Worm (Caenorhabditis elegans) whole organism, late embryonic: ENCODE data around the gene ccf-1.

Source experiments
- ceh-31 ChIP-seq: sonication (generic microtip); optimal IDR thresholded peaks from 2 replicates; lab custom pipeline; 2016; ENCODE audit warnings: missing genetic modification characterization, missing compliant biosample characterization
- dmd-4 ChIP-seq: sonication (generic microtip); optimal IDR thresholded peaks from 2 replicates; lab custom pipeline; 2016; ENCODE audit warnings: borderline replicate concordance, missing genetic modification characterization, missing compliant biosample characterization
- pag-3 ChIP-seq: sonication (generic microtip); optimal IDR thresholded peaks from 2 replicates; lab custom pipeline; 2016; ENCODE audit warnings: missing compliant biosample characterization, missing genetic modification characterization, borderline replicate concordance
- unc-55 ChIP-seq: sonication (generic microtip); optimal IDR thresholded peaks from 2 replicates; lab custom pipeline; 2017; ENCODE audit warnings: missing biosample characterization, missing genetic modification reagents, missing genetic modification characterization
- zip-5 ChIP-seq: sonication (generic microtip); optimal IDR thresholded peaks from 2 replicates; lab custom pipeline; 2016; ENCODE audit warnings: missing genetic modification characterization, missing compliant biosample characterization

DNA sequence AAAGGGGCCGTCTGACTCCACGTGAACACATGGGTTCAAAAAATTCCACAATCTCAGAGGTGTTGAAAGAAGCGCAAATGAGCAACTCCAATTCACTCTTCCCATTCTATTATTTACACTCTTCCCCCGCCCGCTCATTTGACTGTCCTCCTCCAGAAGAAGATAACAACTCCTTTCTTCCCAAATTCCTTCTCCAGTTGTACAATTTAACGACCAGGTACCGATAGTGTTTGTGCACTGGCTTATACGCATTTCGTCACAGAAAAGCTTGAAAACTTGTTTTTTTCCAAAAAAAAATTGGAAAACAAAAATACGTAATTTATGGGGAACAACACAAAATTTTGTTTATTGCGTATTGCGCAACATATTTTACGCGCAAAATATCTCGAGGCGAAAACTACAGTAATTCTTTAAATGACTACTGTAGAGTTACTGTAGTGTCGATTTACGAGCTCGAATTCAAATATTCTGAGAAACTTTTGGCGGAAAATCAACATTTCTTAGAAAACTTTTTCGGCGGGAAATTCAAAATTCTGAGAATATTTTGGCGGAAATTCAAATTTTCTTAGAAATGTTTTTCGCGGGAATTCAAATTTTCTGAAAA is 29.3 kb upstream of the ccf-1 start:
- no peak for TF ChIP-seq pag-3 (tag; lab: Kevin White, UChicago)
- no peak for TF ChIP-seq dmd-4
- TF ChIP-seq zip-5 (tag; lab: Kevin White, UChicago): no peak
- no peak for TF ChIP-seq ceh-31 (tag; lab: Kevin White, UChicago)
- no peak for TF ChIP-seq unc-55 (GFP tag; lab: Kevin White, UChicago)
